Worm (Caenorhabditis elegans): ENCODE data around the gene F28E10.1.

Gene F28E10.1

DNA sequence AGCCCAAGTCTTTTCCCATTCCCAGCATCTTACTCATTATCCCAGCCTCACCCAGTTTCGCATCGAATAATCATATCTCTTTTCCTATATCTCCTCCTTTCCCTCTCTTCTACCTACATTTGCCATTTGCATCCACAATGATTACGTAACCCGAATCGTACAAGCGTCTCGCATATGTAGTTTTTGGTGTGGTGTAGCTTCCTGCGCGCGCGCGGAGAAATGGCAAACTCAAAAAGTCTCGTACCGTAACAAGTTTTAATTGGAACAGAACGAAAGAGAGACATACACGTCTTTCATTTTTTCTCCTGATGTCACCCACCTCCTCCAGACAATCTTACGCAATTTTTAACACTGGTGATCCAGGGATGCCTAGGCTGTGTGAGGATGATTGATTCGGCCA, 42.6 kb upstream of the F28E10.1 start:
- TF ChIP-seq mxl-3 (GFP tag; optimal IDR thresholded peaks at IDR 0.05) = peak; percentile 36
- peak; percentile 31 for TF ChIP-seq nhr-28 (tag; optimal IDR thresholded peaks at IDR 0.05)
- TF ChIP-seq hlh-11 (tag; optimal IDR thresholded peaks at IDR 0.05) = peak; percentile 31
- no peak for TF ChIP-seq egl-43 (GFP tag; IDR thresholded peaks at IDR 0.05)

DNA sequence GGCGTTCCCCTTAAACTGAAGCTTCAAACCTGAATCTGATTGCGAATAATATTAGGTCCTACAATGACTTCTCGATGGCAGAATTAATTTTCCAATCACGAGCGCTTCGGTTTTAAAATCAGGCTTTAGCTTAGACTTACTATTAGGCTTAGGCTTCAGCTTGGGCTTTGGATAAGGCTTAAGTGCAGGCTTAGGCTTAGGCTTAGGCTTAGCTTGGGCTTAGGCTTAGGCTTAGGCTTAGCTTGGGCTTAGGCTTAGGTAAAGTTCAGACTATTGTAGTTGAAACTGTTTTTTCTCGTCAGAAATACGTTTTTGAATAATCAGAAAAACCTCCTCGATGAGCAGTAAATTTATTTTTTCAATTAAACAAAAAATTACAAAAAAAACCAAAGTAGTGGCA, 41.9 kb upstream of the F28E10.1 start:
- TF ChIP-seq lin-1 (GFP tag; IDR thresholded peaks at IDR 0.05) (no peak), unc-62 (GFP tag; optimal IDR thresholded peaks at IDR 0.05 in 1 of 2) (peak in 1 of 2 experiments; percentile 29), unc-62 (tag; optimal IDR thresholded peaks at IDR 0.05) (no peak)

DNA sequence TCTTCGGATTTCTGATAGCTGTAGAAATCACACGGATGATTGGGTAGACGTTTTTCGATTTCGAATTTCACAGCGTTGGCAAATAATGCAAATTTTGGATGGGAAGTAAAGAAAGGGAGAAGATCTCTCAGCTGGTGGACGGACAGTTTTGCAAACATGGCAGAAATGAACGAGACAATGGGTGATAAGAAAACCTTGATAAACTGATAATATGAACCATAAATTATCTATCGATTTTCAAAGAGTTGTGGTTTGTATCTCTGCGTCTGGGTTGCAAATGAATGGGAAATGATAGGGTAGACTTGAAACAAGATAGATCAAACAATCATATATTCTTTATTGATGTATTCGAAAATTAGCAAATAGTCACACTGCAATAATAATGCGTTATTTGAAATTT, 38.5 kb upstream of the F28E10.1 start, which contains the start of gene ZK185.3:
Gene ZK185.3, minus strand, starts transcription at position 263 of the 400 bp plus-strand sequence.
- TF ChIP-seq unc-62 (GFP tag; optimal IDR thresholded peaks at IDR 0.05 in 1 of 2) = peak in 1 of 2 experiments; percentile 84
- no peak for TF ChIP-seq unc-62 (tag; optimal IDR thresholded peaks at IDR 0.05)
- no peak for TF ChIP-seq nhr-6 (tag; optimal IDR thresholded peaks at IDR 0.05)
- no peak for TF ChIP-seq zfp-3 (GFP tag; conservative IDR thresholded peaks at IDR 0.05)
- peak; percentile 78 for TF ChIP-seq dmd-6 (GFP tag; IDR thresholded peaks at IDR 0.05)
- TF ChIP-seq T26A8.4 (GFP tag; IDR thresholded peaks at IDR 0.05) = no peak
- TF ChIP-seq daf-8 (GFP tag; IDR thresholded peaks at IDR 0.05) = no peak
- no peak for TF ChIP-seq ces-1 (GFP tag; optimal IDR thresholded peaks at IDR 0.05)
- TF ChIP-seq T20F7.1 (GFP tag; optimal IDR thresholded peaks at IDR 0.05) = no peak
- 0 out of 2 replicates have a peak, but pooled peaks have one; percentile 38 for TF ChIP-seq php-3 (GFP tag; IDR thresholded peaks at IDR 0.05)
- no peak for TF ChIP-seq daf-16 (GFP tag; optimal IDR thresholded peaks at IDR 0.05)
- no peak for TF ChIP-seq daf-16 (tag; optimal IDR thresholded peaks at IDR 0.05)
- peak; percentile 52 for TF ChIP-seq hlh-11 (tag; optimal IDR thresholded peaks at IDR 0.05)
- TF ChIP-seq nhr-102 (tag; optimal IDR thresholded peaks at IDR 0.05) = no peak
- no peak for TF ChIP-seq Y48G9A.11 (GFP tag; IDR thresholded peaks at IDR 0.05)
- TF ChIP-seq lin-38 (GFP tag; IDR thresholded peaks at IDR 0.05) = no peak
- no peak for TF ChIP-seq F49E8.2 (tag; optimal IDR thresholded peaks at IDR 0.05; ENCODE audit: borderline replicate concordance)
- no peak for TF ChIP-seq snpc-4 (tag; optimal IDR thresholded peaks at IDR 0.05)
- no peak for TF ChIP-seq tra-1 (GFP tag; IDR thresholded peaks at IDR 0.05)
- no peak for TF ChIP-seq ceh-28 (tag; optimal IDR thresholded peaks at IDR 0.05)
- TF ChIP-seq egl-27 (tag; optimal IDR thresholded peaks at IDR 0.05) = no peak
- peak; percentile 82 for TF ChIP-seq nhr-28 (tag; optimal IDR thresholded peaks at IDR 0.05)
- TF ChIP-seq arid-1 (GFP tag; conservative IDR thresholded peaks at IDR 0.05) = no peak
- TF ChIP-seq lin-13 (GFP tag; optimal IDR thresholded peaks at IDR 0.05) = no peak
- no peak for TF ChIP-seq nhr-237 (tag; optimal IDR thresholded peaks at IDR 0.05)
- TF ChIP-seq hif-1 (tag; optimal IDR thresholded peaks at IDR 0.05) = no peak
- TF ChIP-seq zag-1 (tag; optimal IDR thresholded peaks at IDR 0.05) = no peak
- TF ChIP-seq hlh-30 (tag; optimal IDR thresholded peaks at IDR 0.05; ENCODE audit: insufficient read depth) = no peak
- no peak for TF ChIP-seq ctbp-1 (GFP tag; IDR thresholded peaks at IDR 0.05)
- TF ChIP-seq ztf-11 (tag; optimal IDR thresholded peaks at IDR 0.05) = no peak
- TF ChIP-seq pqm-1 (tag; optimal IDR thresholded peaks at IDR 0.05) = peak; percentile 94
- TF ChIP-seq lin-39 (tag; optimal IDR thresholded peaks at IDR 0.05) = no peak
- TF ChIP-seq daf-12 (tag; optimal IDR thresholded peaks at IDR 0.05) = no peak
- TF ChIP-seq zip-2 (tag; optimal IDR thresholded peaks at IDR 0.05) = no peak
- TF ChIP-seq mdt-29 (GFP tag; IDR thresholded peaks at IDR 0.05) = no peak

DNA sequence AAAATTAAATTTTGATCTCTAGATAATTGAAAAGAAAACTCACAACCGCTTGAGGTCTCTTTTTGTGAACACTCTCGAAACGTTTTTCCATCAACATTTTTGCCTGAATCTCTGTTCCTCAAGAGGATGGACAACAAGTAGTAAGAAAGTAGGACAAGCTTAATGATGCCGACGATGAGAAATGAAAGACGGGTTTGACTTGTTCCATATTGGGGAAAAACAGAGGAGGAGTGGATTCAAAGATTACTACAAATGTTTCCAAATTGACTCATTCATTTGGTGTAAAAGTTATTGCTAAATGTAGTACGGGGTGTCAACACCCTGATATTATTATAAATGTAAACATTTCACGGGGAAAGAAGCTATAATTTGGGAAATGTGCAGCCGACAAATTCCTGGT, 35.6 kb upstream of the F28E10.1 start, which contains the start of gene ZK185.4:
Gene ZK185.4, minus strand, starts transcription at position 101 of the 400 bp plus-strand sequence.
- no peak for TF ChIP-seq mdl-1 (tag; optimal IDR thresholded peaks at IDR 0.05)
- no peak for TF ChIP-seq sdz-12 (GFP tag; optimal IDR thresholded peaks at IDR 0.05)
- TF ChIP-seq nhr-25 (tag; optimal IDR thresholded peaks at IDR 0.05; ENCODE audit: borderline replicate concordance, insufficient read depth) = no peak
- TF ChIP-seq ceh-32 (tag; optimal IDR thresholded peaks at IDR 0.05; ENCODE audit: poor library complexity) = no peak
- TF ChIP-seq nhr-48 (tag; optimal IDR thresholded peaks at IDR 0.05) = no peak
- no peak for TF ChIP-seq ztf-11 (tag; optimal IDR thresholded peaks at IDR 0.05)
- TF ChIP-seq Y5F2A.4 (GFP tag; optimal IDR thresholded peaks at IDR 0.05) = no peak
- no peak for TF ChIP-seq lin-15B (tag; optimal IDR thresholded peaks at IDR 0.05)
- TF ChIP-seq rbr-2 (tag; optimal IDR thresholded peaks at IDR 0.05) = no peak
